Fruit fly (Drosophila melanogaster) whole organism, wandering third instar larva: Measurements from ENCODE around the gene CG31784.

ENCODE experiments used
- CG32264 ChIP-seq: fragments of 200-800 bp; sonication (Bioruptor generic); optimal IDR thresholded peaks from 2 replicates; lab custom pipeline; 2016; ENCODE audit warnings: missing biosample characterization, missing genetic modification characterization
- CG9705 ChIP-seq: fragments of 200-800 bp; sonication (Bioruptor generic); optimal IDR thresholded peaks from 2 replicates; lab custom pipeline; 2018; ENCODE audit warnings: missing biosample characterization, mild to moderate bottlenecking, missing genetic modification characterization
- OdsH ChIP-seq: fragments of 200-800 bp; sonication (Bioruptor generic); optimal IDR thresholded peaks from 2 replicates; lab custom pipeline; 2016; ENCODE audit warnings: missing biosample characterization, mild to moderate bottlenecking, missing genetic modification characterization
- br ChIP-seq: fragments of 200-800 bp; sonication (Bioruptor generic); optimal IDR thresholded peaks from 2 replicates; lab custom pipeline; 2016; ENCODE audit warnings: missing biosample characterization, missing genetic modification characterization
- ey ChIP-seq: fragments of 200-800 bp; sonication (Bioruptor generic); optimal IDR thresholded peaks from 2 replicates; lab custom pipeline; 2016; ENCODE audit warnings: missing biosample characterization, missing genetic modification characterization
- foxo ChIP-seq, 2 experiments: fragments of 200-800 bp; sonication (Bioruptor generic); optimal IDR thresholded peaks; 2 replicates in 1 of 2; 3 replicates in 1 of 2; lab custom pipeline; 2016 to 2017; ENCODE audit warnings: missing biosample characterization in 2 of 2, missing genetic modification characterization in 2 of 2
- lola ChIP-seq: fragments of >200 bp; optimal IDR thresholded peaks from 2 replicates; lab custom pipeline; 2017; ENCODE audit warnings: missing biosample characterization, missing genetic modification characterization
- psq ChIP-seq: fragments of 200-800 bp; sonication (Bioruptor generic); optimal IDR thresholded peaks from 3 replicates; lab custom pipeline; 2017; ENCODE audit warnings: missing biosample characterization, mild to moderate bottlenecking, missing genetic modification characterization, moderate library complexity
- sage ChIP-seq: fragments of 200-800 bp; sonication (Bioruptor generic); optimal IDR thresholded peaks from 2 replicates; lab custom pipeline; 2016; ENCODE audit warnings: missing biosample characterization, mild to moderate bottlenecking, missing genetic modification characterization
- tai ChIP-seq: sonication (Bioruptor generic); optimal IDR thresholded peaks from 2 replicates; lab custom pipeline; 2016; ENCODE audit warnings: missing biosample characterization, missing genetic modification characterization
- usp ChIP-seq: fragments of >200 bp; optimal IDR thresholded peaks from 2 replicates; lab custom pipeline; 2017; ENCODE audit warnings: missing biosample characterization, missing genetic modification characterization

dm6 chr2L:17173181-17173580 is 47.4 kb upstream of the CG31784 start, which contains the start of gene CG34169:
- TF ChIP-seq CG32264 (no peak), ey (GFP tag; lab: Kevin White, UChicago) (no peak), usp (GFP tag; lab: Kevin White, UChicago) (no peak), tai (GFP tag; lab: Kevin White, UChicago) (no peak), OdsH (no peak), lola (GFP tag; lab: Kevin White, UChicago) (no peak), CG9705 (GFP tag; lab: Kevin White, UChicago) (no peak), foxo (GFP tag; optimal IDR thresholded peaks at IDR 0.05; lab: Kevin White, UChicago) (no peak), br (no peak), psq (GFP tag; lab: Kevin White, UChicago) (no peak), sage (GFP tag; lab: Kevin White, UChicago) (no peak)
